Worm (Caenorhabditis elegans) whole organism, L4 larva: ENCODE measurements around the gene dph-2.

Experiments used
- F44E2.7 ChIP-seq: fragments of 200-800 bp; sonication (Bioruptor generic); IDR thresholded peaks from 2 replicates; pipeline ENCODE4 v2.1.2; 2022; ENCODE audit warnings: missing genetic modification characterization, missing compliant biosample characterization
- F49E8.2 ChIP-seq: sonication (generic microtip); optimal IDR thresholded peaks from 2 replicates; lab custom pipeline; 2016; ENCODE audit warnings: missing compliant biosample characterization, mild to moderate bottlenecking, missing genetic modification characterization, borderline replicate concordance
- R02D3.7 ChIP-seq: fragments of 150-350 bp; sonication (generic microtip); optimal IDR thresholded peaks from 3 replicates; lab custom pipeline; 2014; ENCODE audit warnings: missing biosample characterization, missing genetic modification characterization
- Y105C5A.15 ChIP-seq: fragments of 200-800 bp; sonication (Bioruptor generic); IDR thresholded peaks from 2 replicates; pipeline ENCODE4 v1.3.6; 2022; ENCODE audit warnings: missing genetic modification characterization, missing compliant biosample characterization
- Y48G9A.11 ChIP-seq: fragments of 200-800 bp; sonication (Bioruptor generic); IDR thresholded peaks from 2 replicates; pipeline ENCODE4 v1.3.6; 2022; ENCODE audit warnings: missing genetic modification reagents, missing genetic modification characterization, missing compliant biosample characterization
- Y5F2A.4 ChIP-seq: fragments of 200-800 bp; sonication (Bioruptor generic); optimal IDR thresholded peaks from 2 replicates; lab custom pipeline; 2018; ENCODE audit warnings: mild to moderate bottlenecking, missing genetic modification characterization, missing compliant biosample characterization
- Y75B8A.6 ChIP-seq: fragments of 200-800 bp; sonication (Bioruptor generic); IDR thresholded peaks from 2 replicates; pipeline ENCODE4 v1.3.6; 2022; ENCODE audit warnings: missing genetic modification reagents, missing genetic modification characterization, missing compliant biosample characterization
- ZK546.5 ChIP-seq, 2 experiments: sonication (generic microtip); optimal IDR thresholded peaks; 2 replicates each; lab custom pipeline; 2017; ENCODE audit warnings: missing biosample characterization in 2 of 2, missing genetic modification characterization in 2 of 2
- aha-1 ChIP-seq: fragments of 150-350 bp; peaks from one replicate; lab custom pipeline; 2014; ENCODE audit warnings: missing biosample characterization, missing genetic modification characterization
- ama-1 ChIP-seq: fragments of 150-350 bp; optimal IDR thresholded peaks from 2 replicates; lab custom pipeline; 2014; ENCODE audit warnings: inconsistent platforms, mixed read lengths
- arid-1 ChIP-seq: fragments of 200-800 bp; sonication (Bioruptor generic); conservative IDR thresholded peaks from 2 replicates; pipeline ENCODE4 v1.3.6; 2022; ENCODE audit warnings: missing genetic modification reagents, missing genetic modification characterization, missing compliant biosample characterization
- attf-4 ChIP-seq: sonication (generic microtip); optimal IDR thresholded peaks from 3 replicates; lab custom pipeline; 2017; ENCODE audit warnings: missing biosample characterization, missing genetic modification characterization
- ceh-28 ChIP-seq: fragments of 150-350 bp; optimal IDR thresholded peaks from 2 replicates; lab custom pipeline; 2014; ENCODE audit warnings: missing biosample characterization, missing genetic modification reagents, missing genetic modification characterization
- ceh-62 ChIP-seq: sonication (generic microtip); optimal IDR thresholded peaks from 2 replicates; lab custom pipeline; 2017; ENCODE audit warnings: missing biosample characterization, missing genetic modification characterization
- daf-12 ChIP-seq: fragments of 150-350 bp; optimal IDR thresholded peaks from 2 replicates; lab custom pipeline; 2014; ENCODE audit warnings: missing biosample characterization, missing genetic modification reagents, missing genetic modification characterization
- dmd-8 ChIP-seq: fragments of 200-800 bp; sonication (Bioruptor generic); IDR thresholded peaks from 2 replicates; pipeline ENCODE4 v1.3.6; 2022; ENCODE audit warnings: missing genetic modification characterization, missing compliant biosample characterization
- egl-43 ChIP-seq: fragments of 200-800 bp; sonication (Bioruptor generic); IDR thresholded peaks from 2 replicates; pipeline ENCODE4 v1.3.6; 2022; ENCODE audit warnings: missing genetic modification reagents, missing genetic modification characterization, missing compliant biosample characterization
- lin-1 ChIP-seq: fragments of 200-800 bp; sonication (Bioruptor generic); IDR thresholded peaks from 2 replicates; pipeline ENCODE4 v1.3.6; 2022; ENCODE audit warnings: missing genetic modification reagents, missing genetic modification characterization, missing compliant biosample characterization
- lin-13 ChIP-seq: fragments of 150-350 bp; optimal IDR thresholded peaks from 2 replicates; lab custom pipeline; 2014; ENCODE audit warnings: missing biosample characterization, missing genetic modification reagents, missing genetic modification characterization
- lin-38 ChIP-seq: fragments of 200-800 bp; sonication (Bioruptor generic); IDR thresholded peaks from 2 replicates; pipeline ENCODE4 v1.3.6; 2022; ENCODE audit warnings: missing genetic modification reagents, missing genetic modification characterization, missing compliant biosample characterization
- lin-39 ChIP-seq: fragments of 150-350 bp; optimal IDR thresholded peaks from 2 replicates; lab custom pipeline; 2014; ENCODE audit warnings: missing biosample characterization, missing genetic modification reagents, missing genetic modification characterization
- madf-5 ChIP-seq, 2 experiments: fragments of 200-800 bp; sonication (Bioruptor generic); IDR thresholded peaks; 2 replicates each; pipeline ENCODE4 v1.3.6; 2022; ENCODE audit warnings: missing compliant biosample characterization in 2 of 2, missing genetic modification characterization in 2 of 2
- nhr-10 ChIP-seq: fragments of 150-350 bp; optimal IDR thresholded peaks from 2 replicates; lab custom pipeline; 2014; ENCODE audit warnings: missing biosample characterization, missing genetic modification characterization
- nhr-11 ChIP-seq: fragments of 150-350 bp; optimal IDR thresholded peaks from 2 replicates; lab custom pipeline; 2014; ENCODE audit warnings: missing biosample characterization, missing genetic modification characterization
- nhr-111 ChIP-seq: fragments of 200-800 bp; sonication (Bioruptor generic); optimal IDR thresholded peaks from 2 replicates; lab custom pipeline; 2018; ENCODE audit warnings: mild to moderate bottlenecking, missing genetic modification characterization, missing compliant biosample characterization
- nhr-25 ChIP-seq: sonication (generic microtip); optimal IDR thresholded peaks from 2 replicates; lab custom pipeline; 2017; ENCODE audit warnings: missing genetic modification characterization, mild to moderate bottlenecking, missing compliant biosample characterization, antibody characterized with exemption, moderate library complexity, borderline replicate concordance; ENCODE audit not compliant: insufficient read depth
- nhr-28 ChIP-seq: fragments of 150-350 bp; optimal IDR thresholded peaks from 2 replicates; lab custom pipeline; 2014; ENCODE audit warnings: missing biosample characterization, missing genetic modification characterization
- nhr-77 ChIP-seq: fragments of 150-350 bp; optimal IDR thresholded peaks from 2 replicates; lab custom pipeline; 2014; ENCODE audit warnings: missing biosample characterization, missing genetic modification characterization
- pha-4 ChIP-seq, 2 experiments: fragments of 150-350 bp in 1 of 2; fragments of 200-800 bp in 1 of 2; sonication (Bioruptor generic) in 1 of 2; IDR thresholded peaks in 1 of 2; optimal IDR thresholded peaks in 1 of 2; 2 replicates each; pipeline versions ENCODE4 v1.3.6 to Lab custom; 2014 to 2022; ENCODE audit warnings: missing genetic modification characterization in 2 of 2, missing genetic modification reagents in 2 of 2, missing biosample characterization in 1 of 2, missing compliant biosample characterization in 1 of 2
- sdz-12 ChIP-seq: fragments of 200-800 bp; sonication (Bioruptor generic); optimal IDR thresholded peaks from 2 replicates; lab custom pipeline; 2018; ENCODE audit warnings: mild to moderate bottlenecking, missing genetic modification characterization, missing compliant biosample characterization
- spr-1 ChIP-seq: sonication (generic microtip); optimal IDR thresholded peaks from 2 replicates; lab custom pipeline; 2016; ENCODE audit warnings: mild to moderate bottlenecking, missing genetic modification characterization, missing compliant biosample characterization
- unc-62 ChIP-seq, 3 experiments: fragments of 150-350 bp in 1 of 3; sonication (generic microtip); optimal IDR thresholded peaks in 2 of 3; peaks in 1 of 3; 1 replicate in 1 of 3; 2 replicates in 2 of 3; lab custom pipeline; 2014 to 2017; ENCODE audit warnings: missing biosample characterization in 3 of 3, missing genetic modification characterization in 3 of 3, missing genetic modification reagents in 3 of 3, missing genotype in 1 of 3
- vab-7 ChIP-seq: fragments of 200-800 bp; sonication (Bioruptor generic); IDR thresholded peaks from 2 replicates; pipeline ENCODE4 v1.3.6; 2022; ENCODE audit warnings: missing genetic modification reagents, missing genetic modification characterization, missing compliant biosample characterization
- zip-11 ChIP-seq: fragments of 200-800 bp; sonication (Bioruptor generic); IDR thresholded peaks from 2 replicates; pipeline ENCODE4 v1.3.6; 2022; ENCODE audit warnings: missing genetic modification characterization, missing compliant biosample characterization
- zip-2 ChIP-seq: fragments of 150-350 bp; optimal IDR thresholded peaks from 2 replicates; lab custom pipeline; 2014; ENCODE audit warnings: missing biosample characterization, missing genetic modification characterization
- ztf-7 ChIP-seq: fragments of 150-350 bp; optimal IDR thresholded peaks from 2 replicates; lab custom pipeline; 2014; ENCODE audit warnings: missing biosample characterization, missing genetic modification characterization

dph-2 gene

DNA sequence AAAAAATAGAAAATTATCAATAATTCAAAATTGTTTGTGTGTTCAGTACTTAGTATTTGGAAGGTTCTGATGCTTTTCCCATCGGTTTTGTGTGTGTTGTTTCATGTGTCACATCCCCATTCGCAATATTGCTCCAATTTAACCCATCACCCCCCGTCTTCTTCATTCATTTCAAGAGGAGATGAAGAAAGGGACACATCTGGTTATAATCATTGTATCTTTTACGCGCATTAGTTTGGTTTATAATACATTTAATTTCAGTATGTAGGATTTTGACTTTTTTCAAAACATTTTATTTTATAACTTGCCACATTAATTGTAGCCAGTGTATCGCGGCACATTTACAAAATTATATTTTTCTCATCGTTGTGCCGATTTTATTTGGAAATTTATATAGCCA, 34.0 kb downstream of the dph-2 start:
- TF ChIP-seq daf-12 (no peak), ama-1 (lab: Kevin White, UChicago) (no peak), F44E2.7 (no peak), egl-43 (GFP tag; lab: Robert Waterston, UW) (no peak), sdz-12 (GFP tag; lab: Kevin White, UChicago) (no peak), lin-39 (tag; lab: Kevin White, UChicago) (no peak), nhr-111 (GFP tag; lab: Kevin White, UChicago) (no peak), lin-13 (GFP tag; lab: Kevin White, UChicago) (no peak), nhr-10 (tag; lab: Kevin White, UChicago) (no peak), nhr-25 (tag; lab: Kevin White, UChicago) (no peak), unc-62 (GFP tag; optimal IDR thresholded peaks at IDR 0.05 in 1 of 2; lab: Kevin White, UChicago) (no peak), unc-62 (tag; optimal IDR thresholded peaks at IDR 0.05; lab: Kevin White, UChicago) (no peak)
- TF ChIP-seq, all 104 proteins: peak for 0

DNA sequence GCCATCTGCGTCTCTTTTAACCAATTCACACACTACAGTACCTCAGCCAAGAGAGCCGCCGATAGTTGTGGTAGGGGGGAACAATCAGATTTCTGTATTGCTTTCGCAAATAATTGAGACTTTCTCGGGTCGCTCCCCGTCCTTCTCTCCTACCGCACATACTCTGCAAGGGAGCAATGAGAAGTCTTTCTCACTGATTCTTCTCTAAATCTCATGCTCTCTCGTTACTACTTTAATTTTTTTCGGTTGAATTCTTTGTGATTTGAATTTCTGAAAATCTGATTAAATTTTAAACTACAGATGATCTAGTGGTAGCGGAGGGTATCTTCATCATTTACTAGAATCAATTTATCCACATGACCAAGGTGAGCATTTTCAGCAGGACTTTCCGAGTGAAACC, 38.8 kb downstream of the dph-2 start, which contains the start of gene ptb-1:
ptb-1 (plus strand) TSS at position 301 of the 400 bp plus-strand sequence.
- TF ChIP-seq nhr-28 (tag; lab: Kevin White, UChicago), result no peak
- TF ChIP-seq F49E8.2, result no peak
- TF ChIP-seq R02D3.7 (tag; lab: Kevin White, UChicago), result no peak
- TF ChIP-seq spr-1, result no peak
- no peak for TF ChIP-seq Y48G9A.11 (GFP tag; lab: Robert Waterston, UW)
- no peak for TF ChIP-seq pha-4 (GFP tag; IDR thresholded peaks at IDR 0.05; lab: Robert Waterston, UW)
- no peak for TF ChIP-seq pha-4 (tag; optimal IDR thresholded peaks at IDR 0.05; lab: Kevin White, UChicago)
- TF ChIP-seq aha-1 (tag; lab: Kevin White, UChicago), result no peak
- TF ChIP-seq ceh-62, result no peak
- TF ChIP-seq zip-2 (tag; lab: Kevin White, UChicago), result no peak
- no peak for TF ChIP-seq lin-1
- no peak for TF ChIP-seq ZK546.5 (tag; optimal IDR thresholded peaks at IDR 0.05; lab: Kevin White, UChicago)
- TF ChIP-seq Y5F2A.4 (GFP tag; lab: Kevin White, UChicago), result no peak
- TF ChIP-seq dmd-8 (GFP tag; lab: Robert Waterston, UW), result no peak
- no peak for TF ChIP-seq ztf-7 (tag; lab: Kevin White, UChicago)
- no peak for TF ChIP-seq nhr-11
- TF ChIP-seq Y75B8A.6 (GFP tag; lab: Robert Waterston, UW), result no peak
- TF ChIP-seq vab-7 (GFP tag; lab: Robert Waterston, UW), result no peak
- TF ChIP-seq ceh-28 (tag; lab: Kevin White, UChicago), result no peak
- TF ChIP-seq nhr-77 (tag; lab: Kevin White, UChicago), result no peak
- no peak for TF ChIP-seq arid-1
- TF ChIP-seq, all 104 proteins: peak for 0

DNA sequence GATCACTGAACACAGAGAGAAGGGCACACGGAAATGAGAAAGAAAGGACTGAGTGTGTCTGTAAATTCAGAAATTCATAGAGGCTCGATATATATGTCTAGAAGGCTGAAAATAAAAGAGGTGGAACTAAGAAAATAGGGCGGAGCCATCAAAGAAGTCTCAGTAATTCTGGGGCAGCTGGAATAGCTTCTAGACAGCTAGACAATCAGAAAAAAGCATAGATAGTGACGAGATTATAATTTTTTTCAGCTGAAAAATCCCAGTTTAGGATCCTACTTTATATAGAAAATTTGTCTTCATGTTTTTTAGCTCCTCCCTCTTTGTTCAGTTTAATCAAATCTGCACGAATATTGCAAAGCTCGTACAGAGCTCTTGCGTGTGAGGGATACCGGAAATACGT, 49.1 kb downstream of the dph-2 start, which contains the start of gene D2089.3:
D2089.3 (minus strand) TSS at position 101 of the 400 bp plus-strand sequence.
- TF ChIP-seq ztf-7 (tag; lab: Kevin White, UChicago) (no peak), attf-4 (tag; lab: Kevin White, UChicago) (no peak), aha-1 (tag; lab: Kevin White, UChicago) (peak; percentile 66), lin-1 (no peak), Y105C5A.15 (GFP tag; lab: Robert Waterston, UW) (no peak)

DNA sequence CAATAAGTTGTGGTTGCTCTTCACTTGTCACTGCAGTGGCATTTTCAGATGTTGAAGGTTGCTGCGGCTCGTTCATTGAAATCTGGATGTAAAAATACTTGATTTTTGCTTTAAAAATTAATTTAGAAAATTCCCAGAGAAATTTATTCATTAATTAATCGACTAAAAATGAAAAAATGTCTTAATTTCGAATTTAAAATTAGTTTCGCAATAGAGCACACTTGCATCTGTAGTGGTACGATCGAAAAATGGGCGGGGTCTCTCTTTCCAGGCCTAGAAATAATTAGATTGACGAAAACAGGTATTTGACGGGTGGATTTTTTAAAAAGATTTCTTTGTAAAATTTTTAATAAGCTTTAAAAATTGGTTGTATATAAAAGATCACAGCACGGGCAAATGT, 51.4 kb downstream of the dph-2 start, which contains the start of gene D2089.8:
D2089.8 (minus strand) TSS at position 84 of the 400 bp plus-strand sequence.
- TF ChIP-seq madf-5 (GFP tag; IDR thresholded peaks at IDR 0.05; lab: Robert Waterston, UW) (no peak), zip-11 (GFP tag; lab: Robert Waterston, UW) (no peak), lin-38 (GFP tag; lab: Robert Waterston, UW) (peak; percentile 88)
